Worm (Caenorhabditis elegans) whole organism, young adult: ENCODE measurements around the gene glt-5.
A peak's percentile ranks its signal among the peaks of the same experiment; 100 is the strongest.

Experiments used
- B0035.1 ChIP-seq: sonication (generic microtip); optimal IDR thresholded peaks from 2 replicates; lab custom pipeline; 2016; ENCODE audit warnings: missing genetic modification characterization, mild to moderate bottlenecking, missing compliant biosample characterization, missing genotype, missing genetic modification reagents
- B0336.3 ChIP-seq: fragments of 200-800 bp; sonication (Bioruptor generic); IDR thresholded peaks from 2 replicates; pipeline ENCODE4 v1.3.6; 2022; ENCODE audit warnings: missing genetic modification characterization, missing compliant biosample characterization
- C06A6.2 ChIP-seq: fragments of 200-800 bp; sonication (Bioruptor generic); conservative IDR thresholded peaks from 2 replicates; pipeline ENCODE4 v1.3.6; 2022; ENCODE audit warnings: missing genetic modification characterization, missing compliant biosample characterization
- F10E7.11 ChIP-seq: sonication (generic microtip); optimal IDR thresholded peaks from 2 replicates; lab custom pipeline; 2017; ENCODE audit warnings: mild to moderate bottlenecking, missing genetic modification characterization, moderate library complexity, missing compliant biosample characterization
- F23B12.7 ChIP-seq: sonication (generic microtip); optimal IDR thresholded peaks from 2 replicates; lab custom pipeline; 2017; ENCODE audit warnings: missing genetic modification characterization, mild to moderate bottlenecking, missing compliant biosample characterization, antibody characterized with exemption, moderate library complexity; ENCODE audit not compliant: insufficient read depth
- F33H1.4 ChIP-seq: fragments of 200-800 bp; sonication (Bioruptor generic); IDR thresholded peaks from 2 replicates; pipeline ENCODE4 v1.3.6; 2022; ENCODE audit warnings: missing genetic modification reagents, missing genetic modification characterization, missing compliant biosample characterization
- F52B5.7 ChIP-seq: sonication (generic microtip); optimal IDR thresholded peaks from 2 replicates; lab custom pipeline; 2016; ENCODE audit warnings: mild to moderate bottlenecking, missing genetic modification characterization, missing compliant biosample characterization
- F55B11.4 ChIP-seq: sonication (generic microtip); optimal IDR thresholded peaks from 2 replicates; lab custom pipeline; 2016; ENCODE audit warnings: missing compliant biosample characterization, missing genetic modification characterization, borderline replicate concordance; ENCODE audit not compliant: insufficient read depth
- Y53F4B.3 ChIP-seq: fragments of 200-800 bp; sonication (Bioruptor generic); IDR thresholded peaks from 2 replicates; pipeline ENCODE4 v1.3.6; 2022; ENCODE audit warnings: missing genetic modification reagents, missing genetic modification characterization, missing compliant biosample characterization
- Y56A3A.18 ChIP-seq: fragments of 200-800 bp; sonication (Bioruptor generic); IDR thresholded peaks from 2 replicates; pipeline ENCODE4 v1.3.6; 2022; ENCODE audit warnings: missing genetic modification reagents, missing genetic modification characterization, missing compliant biosample characterization
- Y79H2A.3 ChIP-seq: fragments of 200-800 bp; sonication (Bioruptor generic); conservative IDR thresholded peaks from 2 replicates; pipeline ENCODE4 v1.3.6; 2022; ENCODE audit warnings: missing genetic modification reagents, missing genetic modification characterization, missing compliant biosample characterization
- Y95B8A.8 ChIP-seq: fragments of 200-800 bp; sonication (Bioruptor generic); IDR thresholded peaks from 2 replicates; pipeline ENCODE4 v1.3.6; 2022; ENCODE audit warnings: missing genetic modification reagents, missing genetic modification characterization, missing compliant biosample characterization
- aptf-3 ChIP-seq: fragments of 200-800 bp; sonication (Bioruptor generic); IDR thresholded peaks from 2 replicates; pipeline ENCODE4 v1.3.6; 2022; ENCODE audit warnings: missing genetic modification characterization, missing compliant biosample characterization
- atf-7 ChIP-seq: sonication (generic microtip); optimal IDR thresholded peaks from 2 replicates; lab custom pipeline; 2017; ENCODE audit warnings: mild to moderate bottlenecking, missing genetic modification characterization, missing compliant biosample characterization
- attf-3 ChIP-seq: fragments of 200-800 bp; sonication (Bioruptor generic); conservative IDR thresholded peaks from 2 replicates; pipeline ENCODE4 v1.3.6; 2022; ENCODE audit warnings: missing genetic modification reagents, missing genetic modification characterization, missing compliant biosample characterization
- attf-5 ChIP-seq: fragments of 200-800 bp; sonication (Bioruptor generic); optimal IDR thresholded peaks from 2 replicates; lab custom pipeline; 2018; ENCODE audit warnings: mild to moderate bottlenecking, missing genetic modification characterization, missing compliant biosample characterization
- cebp-2 ChIP-seq: fragments of 200-800 bp; sonication (Bioruptor generic); IDR thresholded peaks from 2 replicates; pipeline ENCODE4 v1.3.6; 2022; ENCODE audit warnings: missing genetic modification characterization, missing compliant biosample characterization
- ceh-100 ChIP-seq: fragments of 200-800 bp; sonication (Bioruptor generic); IDR thresholded peaks from 2 replicates; pipeline ENCODE4 v1.3.6; 2022; ENCODE audit warnings: missing genetic modification reagents, missing genetic modification characterization, missing compliant biosample characterization
- ceh-58 ChIP-seq: fragments of 200-800 bp; sonication (Bioruptor generic); IDR thresholded peaks from 2 replicates; pipeline ENCODE4 v1.3.6; 2022; ENCODE audit warnings: missing genetic modification characterization, missing compliant biosample characterization
- ceh-79 ChIP-seq: sonication (generic microtip); optimal IDR thresholded peaks from 2 replicates; lab custom pipeline; 2017; ENCODE audit warnings: mild to moderate bottlenecking, missing genetic modification characterization, missing compliant biosample characterization
- die-1 ChIP-seq: sonication (generic microtip); optimal IDR thresholded peaks from 2 replicates; lab custom pipeline; 2016; ENCODE audit warnings: missing genotype, mild to moderate bottlenecking, missing genetic modification characterization, missing compliant biosample characterization
- dox-1 ChIP-seq: fragments of 200-800 bp; sonication (Bioruptor generic); IDR thresholded peaks from 2 replicates; pipeline ENCODE4 v1.3.6; 2022; ENCODE audit warnings: missing genetic modification reagents, missing genetic modification characterization, missing compliant biosample characterization
- dpff-1 ChIP-seq: sonication (generic microtip); optimal IDR thresholded peaks from 2 replicates; lab custom pipeline; 2017; ENCODE audit warnings: mild to moderate bottlenecking, missing genetic modification characterization, missing compliant biosample characterization
- ets-4 ChIP-seq: fragments of 200-800 bp; sonication (Bioruptor generic); optimal IDR thresholded peaks from 2 replicates; lab custom pipeline; 2018; ENCODE audit warnings: mild to moderate bottlenecking, missing genetic modification characterization, missing compliant biosample characterization
- gei-17 ChIP-seq: fragments of 200-800 bp; sonication (Bioruptor generic); optimal IDR thresholded peaks from 2 replicates; lab custom pipeline; 2018; ENCODE audit warnings: mild to moderate bottlenecking, missing genetic modification characterization, missing compliant biosample characterization
- hlh-12 ChIP-seq: sonication (generic microtip); optimal IDR thresholded peaks from 2 replicates; lab custom pipeline; 2016; ENCODE audit warnings: missing genetic modification characterization, missing compliant biosample characterization
- hmg-1.2 ChIP-seq: fragments of 200-800 bp; sonication (Bioruptor generic); IDR thresholded peaks from 2 replicates; pipeline ENCODE4 v1.3.6; 2022; ENCODE audit warnings: missing genetic modification reagents, missing genetic modification characterization, missing compliant biosample characterization
- let-526 ChIP-seq: fragments of 200-800 bp; sonication (Bioruptor generic); IDR thresholded peaks from 2 replicates; pipeline ENCODE4 v1.3.6; 2022; ENCODE audit warnings: missing genetic modification reagents, missing genetic modification characterization, missing compliant biosample characterization
- lin-26 ChIP-seq: fragments of 200-800 bp; sonication (Bioruptor generic); IDR thresholded peaks from 2 replicates; pipeline ENCODE4 v1.3.6; 2022; ENCODE audit warnings: missing genetic modification reagents, missing genetic modification characterization, missing compliant biosample characterization
- lir-1 ChIP-seq: fragments of 200-800 bp; sonication (Bioruptor generic); conservative IDR thresholded peaks from 2 replicates; pipeline ENCODE4 v1.3.6; 2022; ENCODE audit warnings: missing genetic modification reagents, missing genetic modification characterization, missing compliant biosample characterization
- madf-6 ChIP-seq: fragments of 200-800 bp; sonication (Bioruptor generic); IDR thresholded peaks from 2 replicates; pipeline ENCODE4 v1.3.6; 2022; ENCODE audit warnings: missing genetic modification reagents, missing genetic modification characterization, missing compliant biosample characterization
- madf-8 ChIP-seq: fragments of 200-800 bp; sonication (Bioruptor generic); conservative IDR thresholded peaks from 2 replicates; pipeline ENCODE4 v1.3.6; 2022; ENCODE audit warnings: missing genetic modification reagents, missing genetic modification characterization, missing compliant biosample characterization
- mcd-1 ChIP-seq: fragments of 200-800 bp; sonication (Bioruptor generic); IDR thresholded peaks from 2 replicates; pipeline ENCODE4 v1.3.6; 2022; ENCODE audit warnings: missing genetic modification reagents, missing genetic modification characterization, missing compliant biosample characterization
- nfya-1 ChIP-seq: sonication (generic microtip); optimal IDR thresholded peaks from 2 replicates; lab custom pipeline; 2017; ENCODE audit warnings: antibody characterized with exemption, missing compliant biosample characterization, missing genetic modification characterization, borderline replicate concordance; ENCODE audit not compliant: insufficient read depth
- nfyb-1 ChIP-seq: fragments of 200-800 bp; sonication (Bioruptor generic); IDR thresholded peaks from 2 replicates; pipeline ENCODE4 v1.3.6; 2022; ENCODE audit warnings: missing genetic modification reagents, missing genetic modification characterization, missing compliant biosample characterization
- nhr-80 ChIP-seq: sonication (generic microtip); optimal IDR thresholded peaks from 2 replicates; lab custom pipeline; 2016; ENCODE audit warnings: missing genetic modification characterization, missing compliant biosample characterization
- pha-4 ChIP-seq: fragments of 150-350 bp; sonication (generic microtip); optimal IDR thresholded peaks from 2 replicates; lab custom pipeline; 2014; ENCODE audit warnings: missing biosample characterization, missing genetic modification reagents, missing genetic modification characterization
- rpc-1 ChIP-seq, 2 experiments: fragments of 150-350 bp in 1 of 2; sonication (generic microtip) in 1 of 2; optimal IDR thresholded peaks; 2 replicates each; lab custom pipeline; 2014 to 2018; ENCODE audit warnings: missing biosample characterization in 1 of 2, missing genetic modification characterization in 1 of 2, missing genetic modification reagents in 1 of 2, missing genotype in 1 of 2
- snpc-1.1 ChIP-seq: sonication (generic microtip); optimal IDR thresholded peaks from 2 replicates; lab custom pipeline; 2017; ENCODE audit warnings: missing genetic modification characterization, mild to moderate bottlenecking, missing compliant biosample characterization, antibody characterized with exemption, moderate library complexity, missing genotype, missing genetic modification reagents; ENCODE audit not compliant: insufficient read depth
- snpc-1.3 ChIP-seq: sonication (generic microtip); optimal IDR thresholded peaks from 2 replicates; lab custom pipeline; 2017; ENCODE audit warnings: missing genetic modification characterization, mild to moderate bottlenecking, missing compliant biosample characterization, antibody characterized with exemption, moderate library complexity, missing genotype, missing genetic modification reagents; ENCODE audit not compliant: insufficient read depth
- snpc-4 ChIP-seq, 5 experiments: fragments of 150-350 bp in 1 of 5; sonication (generic microtip) in 4 of 5; optimal IDR thresholded peaks; 2 replicates each; lab custom pipeline; 2014 to 2018; ENCODE audit warnings: missing genetic modification characterization in 5 of 5, missing biosample characterization in 3 of 5, antibody characterized with exemption in 2 of 5, mild to moderate bottlenecking in 2 of 5, missing compliant biosample characterization in 2 of 5, missing genotype in 2 of 5, moderate library complexity in 2 of 5, missing genetic modification reagents in 1 of 5
- tbp1 ChIP-seq: fragments of 200-800 bp; sonication (Bioruptor generic); optimal IDR thresholded peaks from 2 replicates; lab custom pipeline; 2018; ENCODE audit warnings: mild to moderate bottlenecking, missing genetic modification characterization, missing compliant biosample characterization
- tlf-1 ChIP-seq: fragments of 200-800 bp; sonication (Bioruptor generic); optimal IDR thresholded peaks from 2 replicates; lab custom pipeline; 2018; ENCODE audit warnings: mild to moderate bottlenecking, missing genetic modification characterization, missing compliant biosample characterization
- unc-62 ChIP-seq: fragments of 150-350 bp; optimal IDR thresholded peaks from 2 replicates; lab custom pipeline; 2014; ENCODE audit warnings: missing biosample characterization, missing genetic modification reagents, missing genetic modification characterization
- xnd-1 ChIP-seq: sonication (generic microtip); optimal IDR thresholded peaks from 2 replicates; lab custom pipeline; 2016; ENCODE audit warnings: missing genotype, missing genetic modification reagents, missing genetic modification characterization, missing compliant biosample characterization
- zfh-2 ChIP-seq: fragments of 200-800 bp; sonication (Bioruptor generic); conservative IDR thresholded peaks from 2 replicates; pipeline ENCODE4 v1.3.6; 2022; ENCODE audit warnings: missing genetic modification reagents, missing genetic modification characterization, missing compliant biosample characterization
- ztf-26 ChIP-seq: sonication (generic microtip); optimal IDR thresholded peaks from 2 replicates; lab custom pipeline; 2017; ENCODE audit warnings: missing genetic modification characterization, missing compliant biosample characterization

The glt-5 gene

ce11 chrII:9738820-9739219, 30.1 kb upstream of the glt-5 start (continued):
- no peak for TF ChIP-seq nfya-1 (tag; lab: Kevin White, UChicago)
- TF ChIP-seq nfyb-1 (GFP tag; lab: Robert Waterston, UW) = 0 out of 2 replicates have a peak, but pooled peaks have one; percentile 24
- TF ChIP-seq let-526 (GFP tag; lab: Robert Waterston, UW) = no peak
- TF ChIP-seq unc-62 (GFP tag; lab: Kevin White, UChicago) = peak; percentile 48
- peak; percentile 70 for TF ChIP-seq attf-5 (GFP tag; lab: Kevin White, UChicago)
- peak; percentile 56 for TF ChIP-seq pha-4
- TF ChIP-seq ceh-79 (tag; lab: Kevin White, UChicago) = no peak
- no peak for TF ChIP-seq dpff-1 (tag; lab: Kevin White, UChicago)
- no peak for TF ChIP-seq attf-3 (GFP tag; lab: Robert Waterston, UW)
- peak; percentile 23 for TF ChIP-seq atf-7
- TF ChIP-seq F23B12.7 = no peak
- peak; percentile 92 for TF ChIP-seq nhr-80 (tag; lab: Kevin White, UChicago)
- TF ChIP-seq xnd-1 (tag; lab: Kevin White, UChicago) = no peak
- no peak for TF ChIP-seq ztf-26 (tag; lab: Kevin White, UChicago)
- TF ChIP-seq Y79H2A.3 = no peak
- peak; percentile 35; the same call in 1 of the 2 replicates for TF ChIP-seq hmg-1.2 (GFP tag; lab: Robert Waterston, UW)
- TF ChIP-seq aptf-3 (GFP tag; lab: Robert Waterston, UW) = 0 out of 2 replicates have a peak, but pooled peaks have one; percentile 42
- TF ChIP-seq zfh-2 = no peak
- peak; percentile 54 for TF ChIP-seq tbp1 (GFP tag; lab: Kevin White, UChicago)
- TF ChIP-seq snpc-1.3 (tag; lab: Kevin White, UChicago) = no peak
- TF ChIP-seq snpc-4 (GFP tag; optimal IDR thresholded peaks at IDR 0.05; lab: Kevin White, UChicago) = no peak
- TF ChIP-seq snpc-4 (tag; optimal IDR thresholded peaks at IDR 0.05; lab: Kevin White, UChicago) = peak in 3 of 4 experiments; percentile 3 to 31 (median 15)
- TF ChIP-seq snpc-1.1 (tag; lab: Kevin White, UChicago) = no peak
- 0 out of 2 replicates have a peak, but pooled peaks have one; percentile 64 for TF ChIP-seq cebp-2 (GFP tag; lab: Robert Waterston, UW)
- no peak for TF ChIP-seq F10E7.11 (tag; lab: Kevin White, UChicago)
- no peak for TF ChIP-seq hlh-12 (tag; lab: Kevin White, UChicago)
- TF ChIP-seq tlf-1 (GFP tag; lab: Kevin White, UChicago) = peak; percentile 70
- TF ChIP-seq rpc-1 (optimal IDR thresholded peaks at IDR 0.05; lab: Kevin White, UChicago) = no peak
- TF ChIP-seq rpc-1 (tag; optimal IDR thresholded peaks at IDR 0.05; lab: Kevin White, UChicago) = no peak
- TF ChIP-seq F55B11.4 (tag; lab: Kevin White, UChicago) = no peak
- TF ChIP-seq mcd-1 (GFP tag; lab: Robert Waterston, UW) = peak; percentile 33; the same call in 1 of the 2 replicates
- no peak for TF ChIP-seq die-1 (tag; lab: Kevin White, UChicago)
- TF ChIP-seq madf-6 (GFP tag; lab: Robert Waterston, UW) = no peak
- no peak for TF ChIP-seq ceh-100 (GFP tag; lab: Robert Waterston, UW)
- TF ChIP-seq F33H1.4 (GFP tag; lab: Robert Waterston, UW) = peak; percentile 29; the same call in 1 of the 2 replicates
- TF ChIP-seq B0035.1 (tag; lab: Kevin White, UChicago) = no peak
- peak; percentile 42 for TF ChIP-seq ets-4 (GFP tag; lab: Kevin White, UChicago)
- no peak for TF ChIP-seq Y53F4B.3
- 0 out of 2 replicates have a peak, but pooled peaks have one; percentile 21 for TF ChIP-seq lir-1 (GFP tag; lab: Robert Waterston, UW)
- TF ChIP-seq ceh-58 (GFP tag; lab: Robert Waterston, UW) = no peak
- TF ChIP-seq dox-1 (GFP tag; lab: Robert Waterston, UW) = peak; percentile 64
- peak; percentile 76; the same call in 1 of the 2 replicates for TF ChIP-seq B0336.3
- no peak for TF ChIP-seq lin-26 (GFP tag; lab: Robert Waterston, UW)
- no peak for TF ChIP-seq madf-8 (GFP tag; lab: Robert Waterston, UW)
- 0 out of 2 replicates have a peak, but pooled peaks have one; percentile 40 for TF ChIP-seq Y56A3A.18
- 0 out of 2 replicates have a peak, but pooled peaks have one; percentile 34 for TF ChIP-seq Y95B8A.8 (GFP tag; lab: Robert Waterston, UW)
- TF ChIP-seq F52B5.7 (tag; lab: Kevin White, UChicago) = no peak
- no peak for TF ChIP-seq C06A6.2 (GFP tag; lab: Robert Waterston, UW)
- no peak for TF ChIP-seq gei-17 (GFP tag; lab: Kevin White, UChicago)
